Worm (Caenorhabditis elegans) whole organism, dauer: ENCODE data around the gene haao-1.

Source experiments
- unc-62 ChIP-seq: sonication (generic microtip); optimal IDR thresholded peaks from 2 replicates; lab custom pipeline; 2017; ENCODE audit warnings: missing biosample characterization, missing genetic modification reagents, missing genetic modification characterization

Gene haao-1

ce11 chrV:9504474-9504960 lies at the start of gene haao-1:
haao-1 (plus strand) TSS chrV:9504910.
- no peak for TF ChIP-seq unc-62 (GFP tag; lab: Kevin White, UChicago)

- TF ChIP-seq unc-62 (GFP tag; lab: Kevin White, UChicago): no peak
Measured at ce11 chrV:9457535-9457934, 47.2 kb upstream of the haao-1 start.

- no peak for TF ChIP-seq unc-62 (GFP tag; lab: Kevin White, UChicago)
Measured at ce11 chrV:9462605-9463004, 42.1 kb upstream of the haao-1 start, which contains the start of gene F07D3.3. F07D3.3 (minus strand) TSS chrV:9462705.

- TF ChIP-seq unc-62 (GFP tag; lab: Kevin White, UChicago): no peak
Measured at ce11 chrV:9465529-9465928, 39.2 kb upstream of the haao-1 start.

- TF ChIP-seq unc-62 (GFP tag; lab: Kevin White, UChicago): no peak
Measured at ce11 chrV:9471675-9472074, 33.0 kb upstream of the haao-1 start, which contains the start of gene flp-6. flp-6 (plus strand) TSS chrV:9471975.

- no peak for TF ChIP-seq unc-62 (GFP tag; lab: Kevin White, UChicago)
Measured at ce11 chrV:9473924-9474323, 30.8 kb upstream of the haao-1 start.

- TF ChIP-seq unc-62 (GFP tag; lab: Kevin White, UChicago): no peak
Measured at ce11 chrV:9477863-9478262, 26.8 kb upstream of the haao-1 start, which contains the start of gene nas-3. nas-3 (plus strand) TSS chrV:9478163.

- TF ChIP-seq unc-62 (GFP tag; lab: Kevin White, UChicago): no peak
Measured at ce11 chrV:9480566-9480965, 24.1 kb upstream of the haao-1 start, which contains the start of gene K06A4.6. K06A4.6 (minus strand) TSS chrV:9480666.

ce11 chrV:9483738-9484256 lies 20.9 kb upstream of the haao-1 start, which contains the start of gene K06A4.2:
K06A4.2 (plus strand) TSS chrV:9484206.
- no peak for TF ChIP-seq unc-62 (GFP tag; lab: Kevin White, UChicago)

- no peak for TF ChIP-seq unc-62 (GFP tag; lab: Kevin White, UChicago)
Measured at ce11 chrV:9485508-9485907, 19.2 kb upstream of the haao-1 start.

- no peak for TF ChIP-seq unc-62 (GFP tag; lab: Kevin White, UChicago)
Measured at ce11 chrV:9489411-9489810, 15.3 kb upstream of the haao-1 start, which contains the start of gene K06A4.10. K06A4.10 (minus strand) TSS chrV:9489800.

ce11 chrV:9491440-9492160 lies 13.1 kb upstream of the haao-1 start, which contains the start of gene K06A4.7:
K06A4.7 (minus strand) TSS chrV:9491490.
- no peak for TF ChIP-seq unc-62 (GFP tag; lab: Kevin White, UChicago)

ce11 chrV:9492460-9492859 lies 12.2 kb upstream of the haao-1 start:
- TF ChIP-seq unc-62 (GFP tag; lab: Kevin White, UChicago): no peak

- TF ChIP-seq unc-62 (GFP tag; lab: Kevin White, UChicago): no peak
Measured at ce11 chrV:9496742-9497141, 8.0 kb upstream of the haao-1 start, which contains the start of gene gsnl-1. gsnl-1 (plus strand) TSS chrV:9497042.

ce11 chrV:9499295-9499694 lies 5.4 kb upstream of the haao-1 start:
- no peak for TF ChIP-seq unc-62 (GFP tag; lab: Kevin White, UChicago)

ce11 chrV:9500826-9501451 lies 3.8 kb upstream of the haao-1 start, which contains the start of gene swt-5:
swt-5 (plus strand) TSS chrV:9501401.
- TF ChIP-seq unc-62 (GFP tag; lab: Kevin White, UChicago): no peak
